Worm (Caenorhabditis elegans) whole organism, midembryonic: Measurements from ENCODE around the gene F01G4.4.
A peak's percentile ranks its signal among the peaks of the same experiment; 100 is the strongest.

ENCODE experiments used
- T22C8.4 ChIP-seq: fragments of 200-800 bp; sonication (Bioruptor generic); IDR thresholded peaks from 2 replicates; pipeline ENCODE4 v1.3.6; 2022; ENCODE audit warnings: missing genetic modification characterization, missing compliant biosample characterization
- cog-1 ChIP-seq: sonication (generic microtip); optimal IDR thresholded peaks from 2 replicates; lab custom pipeline; 2016; ENCODE audit warnings: missing genetic modification characterization, missing compliant biosample characterization
- flt-1 ChIP-seq: fragments of 200-800 bp; sonication (Bioruptor generic); IDR thresholded peaks from 2 replicates; pipeline ENCODE4 v1.3.6; 2022; ENCODE audit warnings: missing genetic modification characterization, missing compliant biosample characterization
- klf-2 ChIP-seq: fragments of 200-800 bp; sonication (Bioruptor generic); conservative IDR thresholded peaks from 2 replicates; pipeline ENCODE4 v1.3.6; 2022; ENCODE audit warnings: missing genetic modification reagents, missing genetic modification characterization, missing compliant biosample characterization
- med-1 ChIP-seq: sonication (generic microtip); optimal IDR thresholded peaks from 2 replicates; lab custom pipeline; 2017; ENCODE audit warnings: missing genetic modification characterization, mild to moderate bottlenecking, missing compliant biosample characterization, antibody characterized with exemption, missing genetic modification reagents; ENCODE audit not compliant: insufficient read depth
- ref-1 ChIP-seq: fragments of 200-800 bp; sonication (Bioruptor generic); conservative IDR thresholded peaks from 2 replicates; pipeline ENCODE4 v1.3.6; 2022; ENCODE audit warnings: missing genetic modification reagents, missing genetic modification characterization, missing compliant biosample characterization
- tab-1 ChIP-seq: fragments of 200-800 bp; sonication (Bioruptor generic); IDR thresholded peaks from 2 replicates; pipeline ENCODE4 v1.3.6; 2022; ENCODE audit warnings: missing genetic modification characterization, missing compliant biosample characterization
- ztf-23 ChIP-seq: fragments of 200-800 bp; sonication (Bioruptor generic); IDR thresholded peaks from 2 replicates; pipeline ENCODE4 v1.3.6; 2022; ENCODE audit warnings: missing genetic modification reagents, missing genetic modification characterization, missing compliant biosample characterization
- ztf-29 ChIP-seq: fragments of 200-800 bp; sonication (Bioruptor generic); IDR thresholded peaks from 2 replicates; pipeline ENCODE4 v1.3.6; 2022; ENCODE audit warnings: missing genetic modification reagents, missing genetic modification characterization, missing compliant biosample characterization

F01G4.4 gene

DNA sequence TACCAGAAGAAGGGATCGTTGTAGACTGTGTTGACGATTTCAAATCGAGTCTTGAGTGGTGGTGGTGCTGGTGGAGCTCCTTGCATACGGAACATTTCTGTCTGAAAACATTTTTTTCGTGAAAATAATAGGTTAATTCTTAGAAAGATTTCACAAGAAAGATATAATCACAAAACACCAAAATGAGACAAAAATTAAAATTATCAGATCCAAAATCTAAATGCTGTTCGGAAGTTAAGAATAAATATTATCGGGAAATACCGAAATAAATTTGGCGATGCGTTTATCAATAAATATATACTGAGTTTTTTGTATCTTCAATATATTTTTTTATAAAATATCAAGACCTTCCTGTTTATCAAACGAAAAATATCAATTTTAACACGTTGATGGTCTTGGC, 35.4 kb downstream of the F01G4.4 start, which contains the start of gene C08F8.9:
Gene C08F8.9, minus strand, starts transcription at position 101 of the 400 bp plus-strand sequence.
- TF ChIP-seq med-1 (GFP tag; lab: Kevin White, UChicago) (no peak), tab-1 (no peak), klf-2 (no peak), T22C8.4 (GFP tag; lab: Robert Waterston, UW) (no peak), ref-1 (GFP tag; lab: Robert Waterston, UW) (no peak), flt-1 (GFP tag; lab: Robert Waterston, UW) (no peak), ztf-23 (GFP tag; lab: Robert Waterston, UW) (no peak), ztf-29 (GFP tag; lab: Robert Waterston, UW) (no peak), cog-1 (tag; lab: Kevin White, UChicago) (no peak)

DNA sequence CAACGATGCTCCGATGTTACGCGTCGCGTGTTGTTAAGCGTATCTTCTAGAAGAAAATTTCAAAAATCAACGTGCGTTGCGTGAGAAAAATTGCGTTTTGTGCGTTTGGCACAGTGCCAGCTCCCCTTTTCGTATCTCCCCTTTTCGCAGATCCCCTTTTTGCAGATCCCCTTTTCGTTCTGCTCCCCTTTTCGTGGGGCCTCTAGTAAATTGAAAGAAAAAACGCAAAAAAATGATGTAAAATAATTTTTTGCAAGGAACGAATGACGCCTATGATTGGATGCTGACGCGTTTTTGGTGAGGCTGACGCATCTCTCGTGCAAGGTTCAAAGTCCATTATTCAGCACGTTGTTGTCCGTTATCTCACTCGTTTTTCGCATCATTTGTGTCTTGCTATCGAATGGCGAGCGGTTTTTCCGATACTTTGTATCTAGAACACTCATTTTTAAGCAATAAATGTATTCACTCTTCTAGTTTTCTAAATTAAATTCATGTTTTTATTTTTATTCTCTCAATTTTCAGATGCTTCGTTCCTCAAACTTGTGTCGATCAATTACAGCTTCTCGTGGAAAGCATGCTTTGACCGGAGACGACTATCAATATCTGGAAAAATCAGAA, 36.1 kb downstream of the F01G4.4 start, which contains the start of gene cpt-2:
Gene cpt-2, plus strand, starts transcription at position 523 of the 618 bp plus-strand sequence.
- TF ChIP-seq ztf-23 (GFP tag; lab: Robert Waterston, UW) = peak; percentile 44; the same call in 1 of the 2 replicates

DNA sequence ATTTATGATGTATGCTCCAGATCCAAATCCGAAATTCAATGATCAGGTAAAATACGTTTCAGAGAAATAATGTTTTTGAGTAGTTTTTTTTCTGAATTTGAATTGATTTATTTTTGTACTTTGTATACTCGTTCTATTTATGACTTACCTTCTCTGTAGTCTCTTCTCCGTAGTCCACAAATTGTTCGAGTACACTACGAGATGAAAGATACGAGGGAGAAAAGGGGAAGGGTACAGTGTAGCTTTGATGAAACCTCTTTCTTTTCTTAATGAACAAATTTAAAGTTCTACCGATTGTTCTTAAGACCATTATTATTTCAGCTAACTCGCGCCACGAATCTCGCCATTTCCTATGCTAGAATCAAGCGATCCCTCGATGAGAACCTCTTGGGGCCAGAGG, 36.9 kb downstream of the F01G4.4 start:
- no peak for TF ChIP-seq ztf-29 (GFP tag; lab: Robert Waterston, UW)
- TF ChIP-seq klf-2 = no peak
- TF ChIP-seq ztf-23 (GFP tag; lab: Robert Waterston, UW) = no peak
- TF ChIP-seq T22C8.4 (GFP tag; lab: Robert Waterston, UW) = no peak
- TF ChIP-seq flt-1 (GFP tag; lab: Robert Waterston, UW) = no peak
- no peak for TF ChIP-seq med-1 (GFP tag; lab: Kevin White, UChicago)
- TF ChIP-seq tab-1 = no peak
- no peak for TF ChIP-seq ref-1 (GFP tag; lab: Robert Waterston, UW)
- no peak for TF ChIP-seq cog-1 (tag; lab: Kevin White, UChicago)

ce11 chrIV:11183013-11183412, 39.9 kb downstream of the F01G4.4 start, which contains the start of gene prx-14:
prx-14 (plus strand) TSS chrIV:11183132.
- TF ChIP-seq med-1 (GFP tag; lab: Kevin White, UChicago) (no peak), T22C8.4 (GFP tag; lab: Robert Waterston, UW) (no peak), tab-1 (no peak), ref-1 (GFP tag; lab: Robert Waterston, UW) (no peak), ztf-23 (GFP tag; lab: Robert Waterston, UW) (no peak), flt-1 (GFP tag; lab: Robert Waterston, UW) (no peak), klf-2 (no peak), ztf-29 (GFP tag; lab: Robert Waterston, UW) (no peak), cog-1 (tag; lab: Kevin White, UChicago) (no peak)

DNA sequence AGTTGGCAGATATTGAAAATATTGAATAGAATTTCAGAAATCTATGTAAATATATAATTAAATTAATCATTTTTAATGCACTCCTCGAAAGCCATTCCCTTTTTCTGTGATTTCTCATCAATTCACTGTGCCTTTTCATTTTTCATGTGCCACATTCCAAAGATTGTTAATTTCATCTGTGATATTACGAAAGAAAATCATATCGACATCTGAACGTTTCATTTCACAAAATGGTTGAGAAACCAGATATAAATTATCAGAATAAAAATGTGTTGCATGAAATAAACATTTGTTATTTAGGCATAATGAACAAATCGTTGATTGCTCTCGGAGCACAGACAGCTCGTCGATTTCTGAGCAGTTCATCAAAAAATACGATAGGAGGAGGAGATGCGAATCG, 40.8 kb downstream of the F01G4.4 start, which contains the start of gene nuaf-3:
Gene nuaf-3, plus strand, starts transcription at position 301 of the 400 bp plus-strand sequence.
- TF ChIP-seq cog-1 (tag; lab: Kevin White, UChicago) (no peak), T22C8.4 (GFP tag; lab: Robert Waterston, UW) (no peak), tab-1 (no peak), ref-1 (GFP tag; lab: Robert Waterston, UW) (no peak), med-1 (GFP tag; lab: Kevin White, UChicago) (no peak), klf-2 (no peak)

ce11 chrIV:11186729-11187128, 43.6 kb downstream of the F01G4.4 start, which contains the start of gene sdz-27:
sdz-27 (plus strand) TSS chrIV:11187029.
- TF ChIP-seq med-1 (GFP tag; lab: Kevin White, UChicago) (no peak), ref-1 (GFP tag; lab: Robert Waterston, UW) (no peak), T22C8.4 (GFP tag; lab: Robert Waterston, UW) (no peak), ztf-23 (GFP tag; lab: Robert Waterston, UW) (no peak), flt-1 (GFP tag; lab: Robert Waterston, UW) (no peak), klf-2 (no peak), tab-1 (no peak), ztf-29 (GFP tag; lab: Robert Waterston, UW) (no peak)

ce11 chrIV:11189411-11189810, 46.3 kb downstream of the F01G4.4 start, which contains the start of gene fbxb-79:
fbxb-79 (minus strand) TSS chrIV:11189511.
- TF ChIP-seq ztf-23 (GFP tag; lab: Robert Waterston, UW) (no peak), ztf-29 (GFP tag; lab: Robert Waterston, UW) (no peak), med-1 (GFP tag; lab: Kevin White, UChicago) (no peak), ref-1 (GFP tag; lab: Robert Waterston, UW) (no peak), tab-1 (no peak), flt-1 (GFP tag; lab: Robert Waterston, UW) (no peak), cog-1 (tag; lab: Kevin White, UChicago) (no peak), klf-2 (no peak), T22C8.4 (GFP tag; lab: Robert Waterston, UW) (no peak)
